Fruit fly (Drosophila melanogaster): Measurements from ENCODE around the gene CG33229.

Gene CG33229

dm6 chr3L:199754-200596, 23.7 kb upstream of the CG33229 start, which contains the start of the genes rno and mri (continued):
- TF ChIP-seq crp (GFP tag; optimal IDR thresholded peaks at IDR 0.05) (peak in 1 of 2 experiments; percentile 11), CG14667 (GFP tag; IDR thresholded peaks at IDR 0.05) (peak; percentile 57), CG7556 (GFP tag; optimal IDR thresholded peaks at IDR 0.05) (peak; percentile 69), CG15011 (GFP tag; optimal IDR thresholded peaks at IDR 0.05) (no peak), CG4617 (GFP tag; optimal IDR thresholded peaks at IDR 0.05; ENCODE audit: borderline replicate concordance) (peak; percentile 58), Meics (GFP tag; optimal IDR thresholded peaks at IDR 0.05) (peak; percentile 65), ranshi (GFP tag; IDR thresholded peaks at IDR 0.05) (peak; percentile 83), CG9437 (GFP tag; optimal IDR thresholded peaks at IDR 0.05) (peak; percentile 48), lilli (GFP tag; optimal IDR thresholded peaks at IDR 0.05) (peak; percentile 31), Ets97D (GFP tag; optimal IDR thresholded peaks at IDR 0.05) (peak; percentile 71), bowl (GFP tag; IDR thresholded peaks at IDR 0.05) (no peak), br (optimal IDR thresholded peaks at IDR 0.05) (no peak), Nf-YC (tag; optimal IDR thresholded peaks at IDR 0.05) (peak; percentile 70), corto (GFP tag; optimal IDR thresholded peaks at IDR 0.05) (no peak), Sox102F (GFP tag; optimal IDR thresholded peaks at IDR 0.05) (peak; percentile 79), grn (GFP tag; optimal IDR thresholded peaks at IDR 0.05) (no peak), Fer1 (GFP tag; optimal IDR thresholded peaks at IDR 0.05) (peak; percentile 16), mirr (GFP tag; optimal IDR thresholded peaks at IDR 0.05) (no peak), Pdp1 (GFP tag; optimal IDR thresholded peaks at IDR 0.05) (peak in 1 of 2 experiments; percentile 50), Kr (GFP tag; optimal IDR thresholded peaks at IDR 0.05) (no peak), Vsx1 (GFP tag; optimal IDR thresholded peaks at IDR 0.05) (no peak), PHDP (tag; optimal IDR thresholded peaks at IDR 0.05) (peak; percentile 67), Oli (tag; optimal IDR thresholded peaks at IDR 0.05) (peak; percentile 56), gem (tag; optimal IDR thresholded peaks at IDR 0.05) (peak; percentile 90), CG17385 (GFP tag; optimal IDR thresholded peaks at IDR 0.05) (peak; percentile 46), Xbp1 (GFP tag; optimal IDR thresholded peaks at IDR 0.05) (peak; percentile 66), fd102C (GFP tag; optimal IDR thresholded peaks at IDR 0.05) (no peak), Nf-YA (GFP tag; IDR thresholded peaks at IDR 0.05) (peak; percentile 23; the same call in 1 of the 2 replicates), CG3281 (GFP tag; optimal IDR thresholded peaks at IDR 0.05) (peak; percentile 48), en (GFP tag; optimal IDR thresholded peaks at IDR 0.05) (no peak), bbx (GFP tag; IDR thresholded peaks at IDR 0.05; ENCODE audit: partially characterized antibody) (peak; percentile 95), E2f1 (GFP tag; IDR thresholded peaks at IDR 0.05) (peak; percentile 72), CG2678 (tag; optimal IDR thresholded peaks at IDR 0.05) (peak; percentile 68), Atf6 (GFP tag; IDR thresholded peaks at IDR 0.05) (peak; percentile 67; the same call in 1 of the 2 replicates), CG30403 (GFP tag; optimal IDR thresholded peaks at IDR 0.05) (peak; percentile 82), Ada2b (GFP tag; IDR thresholded peaks at IDR 0.05) (peak; percentile 59; the same call in 1 of the 2 replicates), Mad (GFP tag; optimal IDR thresholded peaks at IDR 0.05) (peak; percentile 10), scrt (GFP tag; optimal IDR thresholded peaks at IDR 0.05) (no peak), croc (GFP tag; conservative IDR thresholded peaks at IDR 0.05) (peak; percentile 19; the same call in 1 of the 3 replicates), slbo (GFP tag; IDR thresholded peaks at IDR 0.05) (peak; percentile 78), CG3995 (GFP tag; optimal IDR thresholded peaks at IDR 0.05) (peak; percentile 83), row (GFP tag; IDR thresholded peaks at IDR 0.05) (peak; percentile 86), ato (GFP tag; IDR thresholded peaks at IDR 0.05; ENCODE audit: partially characterized antibody) (peak; percentile 72), jigr1 (GFP tag; IDR thresholded peaks at IDR 0.05) (peak; percentile 72; the same call in 1 of the 3 replicates), CG31224 (GFP tag; IDR thresholded peaks at IDR 0.05) (no peak; the same call in 1 of the 2 replicates), CG2889 (GFP tag; IDR thresholded peaks at IDR 0.05) (no peak), seq (GFP tag; IDR thresholded peaks at IDR 0.05) (no peak), CG11093 (GFP tag; IDR thresholded peaks at IDR 0.05) (peak; percentile 54; the same call in 1 of the 3 replicates), CG11696 (GFP tag; IDR thresholded peaks at IDR 0.05) (peak; percentile 53)

Measured in whole organism, embryonic.